Fruit fly (Drosophila melanogaster) whole organism, adult: ENCODE measurements around the gene CG44194.

Experiments used
- CG14711 ChIP-seq: fragments of 200-800 bp; sonication (Bioruptor generic); optimal IDR thresholded peaks from 2 replicates; lab custom pipeline; 2018; ENCODE audit warnings: missing biosample characterization, mild to moderate bottlenecking, missing genetic modification characterization, moderate library complexity
- CG1620 ChIP-seq: fragments of 200-800 bp; sonication (Bioruptor generic); optimal IDR thresholded peaks from 2 replicates; lab custom pipeline; 2016; ENCODE audit warnings: missing biosample characterization, missing genetic modification characterization
- CG33017 ChIP-seq: fragments of 200-800 bp; sonication (Bioruptor generic); optimal IDR thresholded peaks from 2 replicates; lab custom pipeline; 2018; ENCODE audit warnings: missing biosample characterization, mild to moderate bottlenecking, missing genetic modification characterization, moderate library complexity
- CG5204 ChIP-seq: fragments of 200-800 bp; sonication (Bioruptor generic); optimal IDR thresholded peaks from 2 replicates; lab custom pipeline; 2016; ENCODE audit warnings: missing biosample characterization, missing genetic modification characterization
- CG7101 ChIP-seq: fragments of 200-800 bp; sonication (Bioruptor generic); optimal IDR thresholded peaks from 2 replicates; lab custom pipeline; 2018; ENCODE audit warnings: missing biosample characterization, mild to moderate bottlenecking, missing genetic modification characterization, moderate library complexity
- Clk ChIP-seq: fragments of 200-800 bp; sonication (Bioruptor generic); optimal IDR thresholded peaks from 2 replicates; lab custom pipeline; 2017; ENCODE audit warnings: missing biosample characterization, missing genetic modification characterization
- Hr96 ChIP-seq: fragments of 200-800 bp; sonication (Bioruptor generic); optimal IDR thresholded peaks from 2 replicates; lab custom pipeline; 2016; ENCODE audit warnings: missing biosample characterization, missing genetic modification characterization
- Mnt ChIP-seq: fragments of 200-800 bp; sonication (Bioruptor generic); optimal IDR thresholded peaks from 2 replicates; lab custom pipeline; 2016; ENCODE audit warnings: missing biosample characterization, mild to moderate bottlenecking, missing genetic modification characterization
- cic ChIP-seq: fragments of 200-800 bp; sonication (Bioruptor generic); optimal IDR thresholded peaks from 2 replicates; lab custom pipeline; 2017; ENCODE audit warnings: missing biosample characterization, mild to moderate bottlenecking, missing genetic modification characterization, moderate library complexity
- cnc ChIP-seq, 2 experiments: fragments of >200 bp; optimal IDR thresholded peaks; 2 replicates each; lab custom pipeline; 2017
- kay ChIP-seq: fragments of 200-800 bp; sonication (Bioruptor generic); peaks from one replicate; lab custom pipeline; 2016; ENCODE audit warnings: missing biosample characterization, missing genetic modification characterization, borderline replicate concordance
- tj ChIP-seq: fragments of 200-800 bp; sonication (Bioruptor generic); optimal IDR thresholded peaks from 3 replicates; lab custom pipeline; 2017; ENCODE audit warnings: missing biosample characterization, mild to moderate bottlenecking, missing genetic modification characterization, moderate library complexity
- toe ChIP-seq: fragments of 200-800 bp; sonication (Bioruptor generic); optimal IDR thresholded peaks from 2 replicates; lab custom pipeline; 2016; ENCODE audit warnings: missing biosample characterization, missing genetic modification characterization

- TF ChIP-seq toe (GFP tag; lab: Kevin White, UChicago) (no peak), cnc (optimal IDR thresholded peaks at IDR 0.05; lab: Kevin White, UChicago) (no peak), kay (GFP tag; lab: Kevin White, UChicago) (no peak), CG1620 (GFP tag; lab: Kevin White, UChicago) (no peak), CG33017 (tag; lab: Kevin White, UChicago) (no peak), CG7101 (tag; lab: Kevin White, UChicago) (no peak), cic (no peak), tj (GFP tag; lab: Kevin White, UChicago) (no peak), CG14711 (no peak), Clk (GFP tag; lab: Kevin White, UChicago) (no peak), Mnt (GFP tag; lab: Kevin White, UChicago) (no peak), Hr96 (GFP tag; lab: Kevin White, UChicago) (no peak), CG5204 (GFP tag; lab: Kevin White, UChicago) (no peak)
Measured at dm6 chr3R:13009595-13009994, 12.1 kb upstream of the CG44194 start, which contains the start of gene CG11656.
